Worm (Caenorhabditis elegans) whole organism, late embryonic: ENCODE results near the gene K09H11.11.

ENCODE experiments used
- C08G9.2 ChIP-seq: sonication (generic microtip); optimal IDR thresholded peaks from 2 replicates; lab custom pipeline; 2016; ENCODE audit warnings: mild to moderate bottlenecking, missing genetic modification characterization, moderate library complexity, missing compliant biosample characterization
- K02D7.2 ChIP-seq: sonication (generic microtip); optimal IDR thresholded peaks from 2 replicates; lab custom pipeline; 2017; ENCODE audit warnings: mild to moderate bottlenecking, missing genetic modification characterization, missing compliant biosample characterization
- ama-1 ChIP-seq: fragments of 150-350 bp; optimal IDR thresholded peaks from 2 replicates; lab custom pipeline; 2014
- ceh-19 ChIP-seq: fragments of 200-800 bp; sonication (Bioruptor generic); optimal IDR thresholded peaks from 2 replicates; lab custom pipeline; 2018; ENCODE audit warnings: mild to moderate bottlenecking, missing genetic modification characterization, missing compliant biosample characterization
- ceh-2 ChIP-seq: sonication (generic microtip); optimal IDR thresholded peaks from 2 replicates; lab custom pipeline; 2016; ENCODE audit warnings: missing genotype, missing genetic modification characterization, missing compliant biosample characterization
- ceh-22 ChIP-seq: sonication (generic microtip); optimal IDR thresholded peaks from 2 replicates; lab custom pipeline; 2017; ENCODE audit warnings: missing biosample characterization, missing genetic modification characterization
- ceh-24 ChIP-seq: sonication (generic microtip); optimal IDR thresholded peaks from 2 replicates; lab custom pipeline; 2016; ENCODE audit warnings: mild to moderate bottlenecking, missing genetic modification characterization, missing compliant biosample characterization
- ceh-31 ChIP-seq: sonication (generic microtip); optimal IDR thresholded peaks from 2 replicates; lab custom pipeline; 2016; ENCODE audit warnings: missing genetic modification characterization, missing compliant biosample characterization
- ceh-34 ChIP-seq: sonication (generic microtip); optimal IDR thresholded peaks from 2 replicates; lab custom pipeline; 2016; ENCODE audit warnings: mild to moderate bottlenecking, missing genetic modification characterization, missing compliant biosample characterization
- ceh-45 ChIP-seq: fragments of 200-800 bp; sonication (Bioruptor generic); IDR thresholded peaks from 2 replicates; pipeline ENCODE4 v1.3.6; 2022; ENCODE audit warnings: missing genetic modification reagents, missing genetic modification characterization, missing compliant biosample characterization
- ceh-48 ChIP-seq: sonication (generic microtip); optimal IDR thresholded peaks from 2 replicates; lab custom pipeline; 2016; ENCODE audit warnings: missing genetic modification characterization, inconsistent platforms, missing compliant biosample characterization
- ceh-6 ChIP-seq: fragments of 200-800 bp; sonication (Bioruptor generic); optimal IDR thresholded peaks from 2 replicates; lab custom pipeline; 2018; ENCODE audit warnings: mild to moderate bottlenecking, missing genetic modification characterization, missing compliant biosample characterization
- ceh-9 ChIP-seq: sonication (generic microtip); optimal IDR thresholded peaks from 2 replicates; lab custom pipeline; 2016; ENCODE audit warnings: mild to moderate bottlenecking, missing genetic modification characterization, inconsistent platforms, missing compliant biosample characterization
- che-1 ChIP-seq: sonication (generic microtip); optimal IDR thresholded peaks from 2 replicates; lab custom pipeline; 2016; ENCODE audit warnings: mild to moderate bottlenecking, missing genetic modification characterization, missing compliant biosample characterization
- dmd-4 ChIP-seq: sonication (generic microtip); optimal IDR thresholded peaks from 2 replicates; lab custom pipeline; 2016; ENCODE audit warnings: borderline replicate concordance, missing genetic modification characterization, missing compliant biosample characterization
- dve-1 ChIP-seq: sonication (generic microtip); optimal IDR thresholded peaks from 2 replicates; lab custom pipeline; 2017; ENCODE audit warnings: antibody characterized with exemption, mild to moderate bottlenecking, missing genetic modification characterization, missing compliant biosample characterization
- elt-2 ChIP-seq: sonication (generic microtip); optimal IDR thresholded peaks from 2 replicates; lab custom pipeline; 2016; ENCODE audit warnings: missing genetic modification reagents, missing genetic modification characterization, missing compliant biosample characterization
- elt-4 ChIP-seq: sonication (generic microtip); optimal IDR thresholded peaks from 2 replicates; lab custom pipeline; 2016; ENCODE audit warnings: missing genetic modification characterization, missing compliant biosample characterization
- hlh-13 ChIP-seq: fragments of 200-800 bp; sonication (Bioruptor generic); optimal IDR thresholded peaks from 2 replicates; lab custom pipeline; 2018; ENCODE audit warnings: mild to moderate bottlenecking, missing genetic modification characterization, missing compliant biosample characterization
- hlh-15 ChIP-seq: sonication (generic microtip); optimal IDR thresholded peaks from 2 replicates; lab custom pipeline; 2016; ENCODE audit warnings: missing genetic modification characterization, missing compliant biosample characterization
- hlh-30 ChIP-seq: sonication (generic microtip); optimal IDR thresholded peaks from 2 replicates; lab custom pipeline; 2017; ENCODE audit warnings: antibody characterized with exemption, missing genetic modification characterization, missing compliant biosample characterization; ENCODE audit not compliant: insufficient read depth
- hlh-6 ChIP-seq: sonication (generic microtip); optimal IDR thresholded peaks from 2 replicates; lab custom pipeline; 2016; ENCODE audit warnings: missing genotype, missing genetic modification characterization, missing compliant biosample characterization
- hlh-8 ChIP-seq: sonication (generic microtip); optimal IDR thresholded peaks from 2 replicates; lab custom pipeline; 2016; ENCODE audit warnings: missing genotype, missing genetic modification characterization, missing compliant biosample characterization
- lin-11 ChIP-seq: fragments of 200-800 bp; sonication (Bioruptor generic); optimal IDR thresholded peaks from 2 replicates; lab custom pipeline; 2018; ENCODE audit warnings: mild to moderate bottlenecking, missing genetic modification characterization, missing compliant biosample characterization
- mec-3 ChIP-seq: sonication (generic microtip); optimal IDR thresholded peaks from 2 replicates; lab custom pipeline; 2016; ENCODE audit warnings: borderline replicate concordance, missing genetic modification characterization, missing compliant biosample characterization
- nfya-1 ChIP-seq: sonication (generic microtip); optimal IDR thresholded peaks from 2 replicates; lab custom pipeline; 2017; ENCODE audit warnings: missing genetic modification characterization, mild to moderate bottlenecking, missing compliant biosample characterization, antibody characterized with exemption, moderate library complexity
- nhr-11 ChIP-seq: fragments of 150-350 bp; optimal IDR thresholded peaks from 2 replicates; lab custom pipeline; 2014; ENCODE audit warnings: missing biosample characterization, missing genetic modification characterization
- npax-4 ChIP-seq: sonication (generic microtip); optimal IDR thresholded peaks from 2 replicates; lab custom pipeline; 2016; ENCODE audit warnings: missing genetic modification characterization, missing compliant biosample characterization
- pag-3 ChIP-seq: sonication (generic microtip); optimal IDR thresholded peaks from 2 replicates; lab custom pipeline; 2016; ENCODE audit warnings: missing compliant biosample characterization, missing genetic modification characterization, borderline replicate concordance
- pax-1 ChIP-seq: fragments of 150-350 bp; optimal IDR thresholded peaks from 2 replicates; lab custom pipeline; 2014; ENCODE audit warnings: missing biosample characterization, missing genetic modification characterization
- pha-2 ChIP-seq: sonication (generic microtip); optimal IDR thresholded peaks from 2 replicates; lab custom pipeline; 2017; ENCODE audit warnings: mild to moderate bottlenecking, missing genetic modification characterization, missing compliant biosample characterization
- pha-4 ChIP-seq: fragments of 150-350 bp; optimal IDR thresholded peaks from 2 replicates; lab custom pipeline; 2018; ENCODE audit warnings: missing biosample characterization, missing genetic modification reagents, missing genetic modification characterization
- ref-2 ChIP-seq: sonication (generic microtip); optimal IDR thresholded peaks from 2 replicates; lab custom pipeline; 2016; ENCODE audit warnings: missing genetic modification characterization, missing compliant biosample characterization
- sdc-2 ChIP-seq: sonication (generic microtip); optimal IDR thresholded peaks from 2 replicates; lab custom pipeline; 2016; ENCODE audit warnings: missing genotype, missing genetic modification characterization, missing compliant biosample characterization
- sox-2 ChIP-seq: fragments of 200-800 bp; sonication (Bioruptor generic); IDR thresholded peaks from 2 replicates; pipeline ENCODE4 v1.3.6; 2022; ENCODE audit warnings: missing genetic modification reagents, missing genetic modification characterization, missing compliant biosample characterization
- tbx-2 ChIP-seq: sonication (generic microtip); optimal IDR thresholded peaks from 2 replicates; lab custom pipeline; 2016; ENCODE audit warnings: missing genetic modification characterization, missing compliant biosample characterization
- ttx-3 ChIP-seq: sonication (generic microtip); optimal IDR thresholded peaks from 2 replicates; lab custom pipeline; 2016; ENCODE audit warnings: missing genetic modification reagents, missing genetic modification characterization, missing compliant biosample characterization
- zip-5 ChIP-seq: sonication (generic microtip); optimal IDR thresholded peaks from 2 replicates; lab custom pipeline; 2016; ENCODE audit warnings: missing genetic modification characterization, missing compliant biosample characterization

Gene K09H11.11

DNA sequence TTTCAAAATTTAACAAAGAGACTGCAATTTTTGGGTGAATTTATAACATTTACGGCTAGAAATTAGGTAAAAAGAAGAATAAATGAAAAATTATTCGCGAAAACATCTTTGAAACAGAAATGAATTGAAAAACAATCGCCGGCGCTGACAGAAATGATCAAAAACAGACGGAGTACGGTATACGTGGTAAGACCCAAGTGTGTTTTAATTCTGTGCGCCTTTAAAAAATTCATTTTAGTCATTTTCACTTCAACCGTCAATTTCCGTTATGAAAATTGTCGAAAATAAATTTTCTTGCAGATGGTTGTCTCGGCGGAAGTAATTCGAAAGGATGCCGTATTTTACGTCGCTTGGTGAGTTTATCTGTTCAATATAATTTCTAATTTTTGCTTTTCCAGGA, 1.1 kb upstream of the K09H11.11 start, which contains the start of gene C53A3.3:
Gene C53A3.3 (plus strand): TSS at position 301 of the 400 bp plus-strand sequence.
- TF ChIP-seq ceh-48 (tag; lab: Kevin White, UChicago) (no peak), elt-2 (no peak), ama-1 (lab: Kevin White, UChicago) (no peak), ceh-2 (tag; lab: Kevin White, UChicago) (no peak), elt-4 (tag; lab: Kevin White, UChicago) (no peak), pha-4 (tag; lab: Kevin White, UChicago) (no peak), ttx-3 (no peak), dmd-4 (no peak), C08G9.2 (no peak), ceh-34 (tag; lab: Kevin White, UChicago) (no peak), ceh-22 (tag; lab: Kevin White, UChicago) (no peak), dve-1 (tag; lab: Kevin White, UChicago) (no peak), pag-3 (no peak), ceh-19 (no peak), che-1 (no peak), pax-1 (no peak), nfya-1 (tag; lab: Kevin White, UChicago) (no peak), sox-2 (GFP tag; lab: Robert Waterston, UW) (no peak)

DNA sequence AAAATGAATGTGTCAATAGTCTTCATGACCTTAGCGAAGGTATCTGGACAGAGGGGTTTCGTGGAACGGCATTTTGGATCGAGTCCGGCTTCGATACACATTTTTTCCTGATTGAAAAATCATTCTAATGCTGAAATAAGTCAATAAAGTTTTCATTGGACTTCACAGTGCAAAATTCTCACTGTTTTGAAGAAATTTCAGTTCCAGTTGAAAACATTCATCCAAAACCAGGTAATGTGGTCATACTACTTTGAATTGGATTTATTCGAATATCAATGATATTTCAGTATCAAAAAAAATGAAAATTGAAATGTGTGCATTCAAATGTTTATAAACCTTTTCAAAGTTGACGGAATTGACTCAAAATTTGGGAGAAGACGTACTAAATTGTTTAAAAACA, 1.6 kb downstream of the K09H11.11 start, which contains the start of gene pgph-1:
Gene pgph-1 (minus strand): TSS at position 101 of the 400 bp plus-strand sequence.
- no peak for TF ChIP-seq ceh-2 (tag; lab: Kevin White, UChicago)
- TF ChIP-seq pax-1, result no peak
- TF ChIP-seq pag-3, result no peak
- TF ChIP-seq nfya-1 (tag; lab: Kevin White, UChicago), result no peak
- no peak for TF ChIP-seq ceh-22 (tag; lab: Kevin White, UChicago)
- TF ChIP-seq hlh-13 (GFP tag; lab: Kevin White, UChicago), result no peak

DNA sequence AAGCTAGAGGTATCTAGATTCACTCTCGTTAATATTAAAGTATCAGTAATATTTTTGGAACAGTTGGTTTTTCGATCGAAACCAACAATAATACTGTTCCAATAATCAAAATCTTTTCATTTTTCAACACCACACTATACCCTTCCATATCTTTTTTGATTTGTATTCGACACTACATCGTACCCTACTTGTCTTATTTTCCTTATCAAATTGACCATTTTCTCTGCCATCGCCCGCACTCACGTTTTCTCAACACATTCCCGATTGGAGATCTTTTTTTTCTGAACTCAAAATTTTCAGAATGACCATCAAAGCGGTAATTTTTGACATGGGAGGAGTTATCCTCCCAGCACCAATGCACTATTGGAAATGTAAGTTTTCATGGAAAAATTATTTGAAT, 7.5 kb downstream of the K09H11.11 start, which contains the start of gene acds-10:
Gene acds-10 (plus strand): TSS at position 301 of the 400 bp plus-strand sequence.
- TF ChIP-seq tbx-2, result no peak
- no peak for TF ChIP-seq ceh-9 (tag; lab: Kevin White, UChicago)
- TF ChIP-seq ceh-19, result no peak
- no peak for TF ChIP-seq lin-11 (tag; lab: Kevin White, UChicago)
- TF ChIP-seq ceh-22 (tag; lab: Kevin White, UChicago), result no peak
- TF ChIP-seq zip-5, result no peak
- TF ChIP-seq nhr-11 (tag; lab: Kevin White, UChicago), result no peak
- TF ChIP-seq hlh-6 (tag; lab: Kevin White, UChicago), result no peak
- no peak for TF ChIP-seq ref-2 (tag; lab: Kevin White, UChicago)
- TF ChIP-seq ceh-31 (tag; lab: Kevin White, UChicago), result no peak
- no peak for TF ChIP-seq ceh-24
- no peak for TF ChIP-seq K02D7.2 (tag; lab: Kevin White, UChicago)
- no peak for TF ChIP-seq pag-3
- no peak for TF ChIP-seq hlh-8 (tag; lab: Kevin White, UChicago)
- TF ChIP-seq mec-3, result no peak
- TF ChIP-seq, all 69 proteins: peak for 0

DNA sequence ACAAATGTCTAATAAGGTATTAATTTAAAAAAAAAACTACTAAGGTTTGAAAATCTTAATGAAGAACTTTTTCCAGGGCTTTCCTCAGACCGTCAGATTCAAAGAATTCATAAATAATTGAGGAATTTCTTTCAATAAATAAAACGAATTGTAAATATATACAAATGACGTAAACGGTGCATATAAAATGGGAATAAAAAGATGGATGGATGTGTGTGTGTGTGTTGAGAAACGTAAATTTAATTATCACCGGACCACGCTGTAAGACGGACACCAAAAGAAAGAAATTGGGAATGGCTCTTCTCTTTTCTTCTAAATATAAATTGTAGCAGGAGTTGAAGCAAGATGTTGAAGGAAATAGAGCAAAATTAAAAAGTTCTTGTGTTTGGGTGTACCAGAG, 8.8 kb downstream of the K09H11.11 start:
- TF ChIP-seq sdc-2 (tag; lab: Kevin White, UChicago), result no peak
- TF ChIP-seq ceh-6, result no peak
- TF ChIP-seq lin-11 (tag; lab: Kevin White, UChicago), result no peak
- no peak for TF ChIP-seq ceh-45 (GFP tag; lab: Robert Waterston, UW)
- TF ChIP-seq pha-2 (tag; lab: Kevin White, UChicago), result no peak
- TF ChIP-seq zip-5, result no peak
- no peak for TF ChIP-seq ceh-34 (tag; lab: Kevin White, UChicago)
- no peak for TF ChIP-seq ceh-31 (tag; lab: Kevin White, UChicago)
- no peak for TF ChIP-seq hlh-13 (GFP tag; lab: Kevin White, UChicago)
- TF ChIP-seq hlh-15 (tag; lab: Kevin White, UChicago), result no peak
- TF ChIP-seq hlh-30 (tag; lab: Kevin White, UChicago), result no peak
- TF ChIP-seq hlh-6 (tag; lab: Kevin White, UChicago), result no peak
- TF ChIP-seq npax-4 (tag; lab: Kevin White, UChicago), result no peak
- no peak for TF ChIP-seq pag-3
- no peak for TF ChIP-seq pha-4 (tag; lab: Kevin White, UChicago)
- TF ChIP-seq che-1, result no peak
